In the genomic region with DNA sequence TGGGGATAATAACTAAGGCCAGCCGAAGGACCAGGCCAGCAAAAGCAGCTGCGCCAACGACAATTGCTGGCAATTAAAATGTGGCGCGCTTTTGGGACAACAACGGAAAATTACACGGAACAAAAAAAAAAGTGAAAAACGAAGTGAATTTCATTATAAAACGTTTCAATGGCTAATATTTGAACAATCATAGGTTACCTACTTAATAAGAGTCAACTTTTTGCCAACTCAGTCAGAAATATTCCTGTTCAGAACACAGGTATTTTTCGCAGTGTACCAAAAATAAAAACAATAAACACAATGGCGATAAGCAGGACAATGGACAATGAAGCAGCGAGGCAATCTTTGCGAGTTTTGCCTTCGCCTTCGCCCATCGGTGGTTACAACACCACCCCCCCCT, we compare ENCODE assay signal across 2 fruit fly cellular contexts.
A peak's percentile ranks its signal among the peaks of the same experiment; 100 is the strongest.
TF ChIP-seq lines count a peak whose summit lies in the region.

No protein-coding gene starts in this region.

- TF ChIP-seq CTCF in whole organism, embryonic (GFP tag; optimal IDR thresholded peaks at IDR 0.05; lab: Kevin White, UChicago) = no peak

TF ChIP-seq in whole organism, embryonic, 481 proteins besides CTCF, POLR2A, EP300 and RAD21 (continues in another document):
- TF ChIP-seq Hr78 (GFP tag; optimal IDR thresholded peaks at IDR 0.05; lab: Kevin White, UChicago) = no peak
- no peak for TF ChIP-seq maf-S (GFP tag; optimal IDR thresholded peaks at IDR 0.05; lab: Kevin White, UChicago)
- TF ChIP-seq Lim3 (GFP tag; IDR thresholded peaks at IDR 0.05; lab: Robert Waterston, UW) = no peak
- TF ChIP-seq CG10274 (GFP tag; optimal IDR thresholded peaks at IDR 0.05; lab: Kevin White, UChicago) = no peak
- TF ChIP-seq Spps (tag; optimal IDR thresholded peaks at IDR 0.05; lab: Kevin White, UChicago) = no peak
- TF ChIP-seq gcm2 (GFP tag; optimal IDR thresholded peaks at IDR 0.05; lab: Kevin White, UChicago) = no peak
- TF ChIP-seq Antp (GFP tag; optimal IDR thresholded peaks at IDR 0.05; lab: Kevin White, UChicago) = no peak
- no peak for TF ChIP-seq CG13894 (tag; optimal IDR thresholded peaks at IDR 0.05; lab: Kevin White, UChicago)
- TF ChIP-seq gro (GFP tag; optimal IDR thresholded peaks at IDR 0.05; lab: Kevin White, UChicago) = no peak
- TF ChIP-seq toy (GFP tag; IDR thresholded peaks at IDR 0.05; lab: Robert Waterston, UW) = no peak
- no peak for TF ChIP-seq CG11398 (GFP tag; optimal IDR thresholded peaks at IDR 0.05; lab: Kevin White, UChicago)
- no peak for TF ChIP-seq en (GFP tag; optimal IDR thresholded peaks at IDR 0.05; lab: Kevin White, UChicago)
- TF ChIP-seq MBD-R2 (GFP tag; IDR thresholded peaks at IDR 0.05; lab: Robert Waterston, UW) = 0 out of 2 replicates have a peak, but pooled peaks have one; percentile 9
- TF ChIP-seq Dp (GFP tag; optimal IDR thresholded peaks at IDR 0.05; lab: Kevin White, UChicago) = no peak
- TF ChIP-seq dmrt11E (tag; optimal IDR thresholded peaks at IDR 0.05; lab: Kevin White, UChicago) = peak; percentile 24
- TF ChIP-seq ems (GFP tag; optimal IDR thresholded peaks at IDR 0.05; lab: Kevin White, UChicago) = no peak
- TF ChIP-seq CG10147 (GFP tag; optimal IDR thresholded peaks at IDR 0.05; lab: Kevin White, UChicago) = no peak
- no peak for TF ChIP-seq CG13296 (GFP tag; optimal IDR thresholded peaks at IDR 0.05; lab: Kevin White, UChicago)
- no peak for TF ChIP-seq jing (GFP tag; optimal IDR thresholded peaks at IDR 0.05; lab: Kevin White, UChicago)
- TF ChIP-seq Aef1 (GFP tag; IDR thresholded peaks at IDR 0.05; lab: Robert Waterston, UW) = peak; percentile 22; the same call in 1 of the 3 replicates
- no peak for TF ChIP-seq CrebB (tag; optimal IDR thresholded peaks at IDR 0.05; lab: Kevin White, UChicago)
- no peak for TF ChIP-seq BtbVII (GFP tag; optimal IDR thresholded peaks at IDR 0.05; lab: Kevin White, UChicago)
- no peak for TF ChIP-seq odd (GFP tag; optimal IDR thresholded peaks at IDR 0.05; lab: Kevin White, UChicago)
- no peak for TF ChIP-seq Drgx (GFP tag; IDR thresholded peaks at IDR 0.05; lab: Robert Waterston, UW)
- TF ChIP-seq dmrt99B (tag; optimal IDR thresholded peaks at IDR 0.05; lab: Kevin White, UChicago) = peak; percentile 50
- TF ChIP-seq grn (GFP tag; optimal IDR thresholded peaks at IDR 0.05; lab: Kevin White, UChicago) = no peak
- no peak for TF ChIP-seq pzg (GFP tag; optimal IDR thresholded peaks at IDR 0.05; lab: Kevin White, UChicago)
- TF ChIP-seq HHEX (GFP tag; optimal IDR thresholded peaks at IDR 0.05; lab: Kevin White, UChicago) = no peak
- no peak for TF ChIP-seq ase (GFP tag; IDR thresholded peaks at IDR 0.05; lab: Robert Waterston, UW)
- TF ChIP-seq CG11093 (GFP tag; IDR thresholded peaks at IDR 0.05; lab: Robert Waterston, UW) = no peak
- no peak for TF ChIP-seq Oaz (GFP tag; IDR thresholded peaks at IDR 0.05; lab: Robert Waterston, UW)
- no peak for TF ChIP-seq crol (GFP tag; IDR thresholded peaks at IDR 0.05; lab: Robert Waterston, UW)
- no peak for TF ChIP-seq Doc2 (GFP tag; IDR thresholded peaks at IDR 0.05; lab: Robert Waterston, UW)
- TF ChIP-seq CG10959 (GFP tag; IDR thresholded peaks at IDR 0.05; lab: Robert Waterston, UW) = no peak
- no peak for TF ChIP-seq CG15696 (tag; optimal IDR thresholded peaks at IDR 0.05; lab: Kevin White, UChicago)
- no peak for TF ChIP-seq CG34224 (GFP tag; IDR thresholded peaks at IDR 0.05; lab: Robert Waterston, UW; ENCODE audit: partially characterized antibody)
- TF ChIP-seq gfzf (GFP tag; optimal IDR thresholded peaks at IDR 0.05; lab: Kevin White, UChicago) = no peak
- peak; percentile 23 for TF ChIP-seq CG12769 (tag; optimal IDR thresholded peaks at IDR 0.05; lab: Kevin White, UChicago)
- TF ChIP-seq Gsc (GFP tag; IDR thresholded peaks at IDR 0.05; lab: Robert Waterston, UW) = no peak
- TF ChIP-seq CG4328 (GFP tag; optimal IDR thresholded peaks at IDR 0.05; lab: Kevin White, UChicago) = no peak
- TF ChIP-seq CG3847 (GFP tag; IDR thresholded peaks at IDR 0.05; lab: Robert Waterston, UW) = no peak
- no peak for TF ChIP-seq jumu (GFP tag; optimal IDR thresholded peaks at IDR 0.05; lab: Kevin White, UChicago)
- TF ChIP-seq da (GFP tag; optimal IDR thresholded peaks at IDR 0.05; lab: Kevin White, UChicago) = no peak
- peak; percentile 18 for TF ChIP-seq CG2712 (tag; optimal IDR thresholded peaks at IDR 0.05; lab: Kevin White, UChicago)
- TF ChIP-seq CG12744 (GFP tag; optimal IDR thresholded peaks at IDR 0.05; lab: Kevin White, UChicago) = no peak

TF ChIP-seq in whole organism, prepupa, 60 proteins besides CTCF, POLR2A, EP300 and RAD21:
- peak; percentile 20 for TF ChIP-seq Eip78C (GFP tag; lab: Kevin White, UChicago)
- peak; percentile 20 for TF ChIP-seq Hr39 (GFP tag; optimal IDR thresholded peaks at IDR 0.05; lab: Kevin White, UChicago)
- no peak for TF ChIP-seq CG6792 (GFP tag; optimal IDR thresholded peaks at IDR 0.05; lab: Kevin White, UChicago)
TF ChIP-seq in whole organism, prepupa: peak in this region for 2.

Comparison
In these comparisons a context has a peak if more than half of its experiments do, and no peak if none do; other contexts are left out.
1. Of the 7 proteins assayed by ChIP-seq in both whole organism, embryonic and whole organism, prepupa: peak only in whole organism, embryonic: Blimp-1, Gug and Sox102F; only in whole organism, prepupa: Hr39; in both: none; in neither: 3.